Worm (Caenorhabditis elegans): ENCODE measurements around the gene nhr-17.

- TF ChIP-seq ceh-82 (tag; optimal IDR thresholded peaks at IDR 0.05) (no peak), elt-3 (tag; optimal IDR thresholded peaks at IDR 0.05) (no peak), ztf-11 (tag; optimal IDR thresholded peaks at IDR 0.05) (no peak), mab-5 (tag; optimal IDR thresholded peaks at IDR 0.05) (no peak), egl-27 (tag; optimal IDR thresholded peaks at IDR 0.05) (no peak), nhr-25 (tag; optimal IDR thresholded peaks at IDR 0.05) (no peak), lsy-2 (tag; optimal IDR thresholded peaks at IDR 0.05) (no peak), blmp-1 (tag; optimal IDR thresholded peaks at IDR 0.05; ENCODE audit: insufficient read depth) (no peak), F13H6.1 (tag; optimal IDR thresholded peaks at IDR 0.05) (no peak), zag-1 (tag; optimal IDR thresholded peaks at IDR 0.05) (no peak), snpc-4 (tag; optimal IDR thresholded peaks at IDR 0.05) (no peak)
Observed at ce11 chrX:12620310-12620709, 47.3 kb downstream of the nhr-17 start.
